Worm (Caenorhabditis elegans) whole organism, late embryonic: ENCODE data around the gene pir-1.

Experiments used
- C08G9.2 ChIP-seq: sonication (generic microtip); optimal IDR thresholded peaks from 2 replicates; lab custom pipeline; 2016; ENCODE audit warnings: mild to moderate bottlenecking, missing genetic modification characterization, moderate library complexity, missing compliant biosample characterization
- C38D4.7 ChIP-seq: fragments of 200-800 bp; sonication (Bioruptor generic); optimal IDR thresholded peaks from 2 replicates; lab custom pipeline; 2018; ENCODE audit warnings: mild to moderate bottlenecking, missing genetic modification characterization, moderate library complexity, missing compliant biosample characterization
- F13H6.1 ChIP-seq: sonication (generic microtip); optimal IDR thresholded peaks from 2 replicates; lab custom pipeline; 2016; ENCODE audit warnings: missing genetic modification characterization, missing compliant biosample characterization
- Y22D7AL.16 ChIP-seq: sonication (generic microtip); optimal IDR thresholded peaks from 2 replicates; lab custom pipeline; 2016; ENCODE audit warnings: missing genetic modification characterization, missing compliant biosample characterization
- ama-1 ChIP-seq: fragments of 150-350 bp; optimal IDR thresholded peaks from 2 replicates; lab custom pipeline; 2014
- ceh-22 ChIP-seq: sonication (generic microtip); optimal IDR thresholded peaks from 2 replicates; lab custom pipeline; 2017; ENCODE audit warnings: missing biosample characterization, missing genetic modification characterization
- ceh-24 ChIP-seq: sonication (generic microtip); optimal IDR thresholded peaks from 2 replicates; lab custom pipeline; 2016; ENCODE audit warnings: mild to moderate bottlenecking, missing genetic modification characterization, missing compliant biosample characterization
- ceh-30 ChIP-seq: fragments of 150-350 bp; optimal IDR thresholded peaks from 2 replicates; lab custom pipeline; 2014; ENCODE audit warnings: missing biosample characterization, missing genetic modification characterization
- ceh-31 ChIP-seq: sonication (generic microtip); optimal IDR thresholded peaks from 2 replicates; lab custom pipeline; 2016; ENCODE audit warnings: missing genetic modification characterization, missing compliant biosample characterization
- ceh-48 ChIP-seq: sonication (generic microtip); optimal IDR thresholded peaks from 2 replicates; lab custom pipeline; 2016; ENCODE audit warnings: missing genetic modification characterization, inconsistent platforms, missing compliant biosample characterization
- elt-2 ChIP-seq: sonication (generic microtip); optimal IDR thresholded peaks from 2 replicates; lab custom pipeline; 2016; ENCODE audit warnings: missing genetic modification reagents, missing genetic modification characterization, missing compliant biosample characterization
- ets-4 ChIP-seq: sonication (generic microtip); optimal IDR thresholded peaks from 2 replicates; lab custom pipeline; 2016; ENCODE audit warnings: missing genetic modification characterization, missing compliant biosample characterization
- fax-1 ChIP-seq: sonication (generic microtip); optimal IDR thresholded peaks from 2 replicates; lab custom pipeline; 2016; ENCODE audit warnings: missing genotype, missing genetic modification characterization, missing compliant biosample characterization
- fkh-6 ChIP-seq: sonication (generic microtip); optimal IDR thresholded peaks from 2 replicates; lab custom pipeline; 2016; ENCODE audit warnings: missing genetic modification characterization, missing compliant biosample characterization
- gmeb-2 ChIP-seq: sonication (generic microtip); optimal IDR thresholded peaks from 2 replicates; lab custom pipeline; 2016; ENCODE audit warnings: missing genetic modification characterization, inconsistent platforms, missing compliant biosample characterization
- hlh-13 ChIP-seq: fragments of 200-800 bp; sonication (Bioruptor generic); optimal IDR thresholded peaks from 2 replicates; lab custom pipeline; 2018; ENCODE audit warnings: mild to moderate bottlenecking, missing genetic modification characterization, missing compliant biosample characterization
- hlh-6 ChIP-seq: sonication (generic microtip); optimal IDR thresholded peaks from 2 replicates; lab custom pipeline; 2016; ENCODE audit warnings: missing genotype, missing genetic modification characterization, missing compliant biosample characterization
- hlh-8 ChIP-seq: sonication (generic microtip); optimal IDR thresholded peaks from 2 replicates; lab custom pipeline; 2016; ENCODE audit warnings: missing genotype, missing genetic modification characterization, missing compliant biosample characterization
- lim-6 ChIP-seq: sonication (generic microtip); optimal IDR thresholded peaks from 2 replicates; lab custom pipeline; 2016; ENCODE audit warnings: missing genetic modification characterization, missing compliant biosample characterization
- mec-3 ChIP-seq: sonication (generic microtip); optimal IDR thresholded peaks from 2 replicates; lab custom pipeline; 2016; ENCODE audit warnings: borderline replicate concordance, missing genetic modification characterization, missing compliant biosample characterization
- nhr-11 ChIP-seq: fragments of 150-350 bp; optimal IDR thresholded peaks from 2 replicates; lab custom pipeline; 2014; ENCODE audit warnings: missing biosample characterization, missing genetic modification characterization
- nhr-232 ChIP-seq: sonication (generic microtip); optimal IDR thresholded peaks from 2 replicates; lab custom pipeline; 2016; ENCODE audit warnings: missing genetic modification characterization, missing compliant biosample characterization
- npax-4 ChIP-seq: sonication (generic microtip); optimal IDR thresholded peaks from 2 replicates; lab custom pipeline; 2016; ENCODE audit warnings: missing genetic modification characterization, missing compliant biosample characterization
- odd-2 ChIP-seq: sonication (generic microtip); optimal IDR thresholded peaks from 2 replicates; lab custom pipeline; 2017; ENCODE audit warnings: antibody characterized with exemption, mild to moderate bottlenecking, missing genetic modification characterization, missing compliant biosample characterization
- pag-3 ChIP-seq: sonication (generic microtip); optimal IDR thresholded peaks from 2 replicates; lab custom pipeline; 2016; ENCODE audit warnings: missing compliant biosample characterization, missing genetic modification characterization, borderline replicate concordance
- pax-1 ChIP-seq: fragments of 150-350 bp; optimal IDR thresholded peaks from 2 replicates; lab custom pipeline; 2014; ENCODE audit warnings: missing biosample characterization, missing genetic modification characterization
- pha-2 ChIP-seq: sonication (generic microtip); optimal IDR thresholded peaks from 2 replicates; lab custom pipeline; 2017; ENCODE audit warnings: mild to moderate bottlenecking, missing genetic modification characterization, missing compliant biosample characterization
- pha-4 ChIP-seq: fragments of 150-350 bp; optimal IDR thresholded peaks from 2 replicates; lab custom pipeline; 2018; ENCODE audit warnings: missing biosample characterization, missing genetic modification reagents, missing genetic modification characterization
- pqm-1 ChIP-seq: sonication (generic microtip); optimal IDR thresholded peaks from 2 replicates; lab custom pipeline; 2016; ENCODE audit warnings: missing genetic modification characterization, missing compliant biosample characterization
- ref-2 ChIP-seq: sonication (generic microtip); optimal IDR thresholded peaks from 2 replicates; lab custom pipeline; 2016; ENCODE audit warnings: missing genetic modification characterization, missing compliant biosample characterization
- sox-2 ChIP-seq: fragments of 200-800 bp; sonication (Bioruptor generic); IDR thresholded peaks from 2 replicates; pipeline ENCODE4 v1.3.6; 2022; ENCODE audit warnings: missing genetic modification reagents, missing genetic modification characterization, missing compliant biosample characterization
- ttx-3 ChIP-seq: sonication (generic microtip); optimal IDR thresholded peaks from 2 replicates; lab custom pipeline; 2016; ENCODE audit warnings: missing genetic modification reagents, missing genetic modification characterization, missing compliant biosample characterization
- unc-3 ChIP-seq, 2 experiments: fragments of 200-800 bp in 1 of 2; sonication (Bioruptor generic) in 1 of 2; sonication (generic microtip) in 1 of 2; conservative IDR thresholded peaks in 1 of 2; optimal IDR thresholded peaks in 1 of 2; 2 replicates each; pipeline versions ENCODE4 v1.3.6 to Lab custom; 2016 to 2022; ENCODE audit warnings: missing compliant biosample characterization in 2 of 2, missing genetic modification characterization in 2 of 2, missing genetic modification reagents in 1 of 2
- zip-5 ChIP-seq: sonication (generic microtip); optimal IDR thresholded peaks from 2 replicates; lab custom pipeline; 2016; ENCODE audit warnings: missing genetic modification characterization, missing compliant biosample characterization
- ztf-16 ChIP-seq: sonication (generic microtip); optimal IDR thresholded peaks from 2 replicates; lab custom pipeline; 2017; ENCODE audit warnings: missing genetic modification characterization, missing compliant biosample characterization

Gene pir-1

ce11 chrII:9181155-9181554 lies 4.1 kb downstream of the pir-1 start:
- peak; percentile 62 for TF ChIP-seq elt-2 (tag; lab: Kevin White, UChicago)
- TF ChIP-seq zip-5 (tag; lab: Kevin White, UChicago) = no peak
- no peak for TF ChIP-seq fax-1
- TF ChIP-seq pqm-1 (tag; lab: Kevin White, UChicago) = no peak

DNA sequence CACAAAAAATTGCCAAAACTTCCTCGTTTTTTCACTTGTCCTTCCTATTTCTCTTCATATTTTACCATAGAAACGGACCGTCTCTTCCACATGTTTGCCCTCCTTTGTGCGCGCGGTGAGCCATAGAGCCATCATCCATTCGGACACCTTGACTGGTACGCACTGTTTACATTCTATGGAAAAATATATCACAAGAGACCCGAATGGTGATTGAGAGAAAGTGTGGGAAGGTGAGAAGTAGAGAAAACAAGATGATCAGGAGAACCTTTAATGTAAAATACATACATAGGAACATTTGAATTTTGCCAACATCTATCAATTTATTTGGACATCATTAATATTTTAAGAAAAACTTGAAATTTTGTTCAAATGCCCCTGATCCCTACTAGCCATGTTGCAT lies 8.8 kb downstream of the pir-1 start:
- TF ChIP-seq ama-1 = no peak
- no peak for TF ChIP-seq hlh-13
- TF ChIP-seq npax-4 (tag; lab: Kevin White, UChicago) = no peak
- TF ChIP-seq C08G9.2 (tag; lab: Kevin White, UChicago) = no peak
- no peak for TF ChIP-seq pha-2 (tag; lab: Kevin White, UChicago)
- TF ChIP-seq ceh-24 = no peak
- no peak for TF ChIP-seq lim-6 (tag; lab: Kevin White, UChicago)
- TF ChIP-seq ceh-22 (tag; lab: Kevin White, UChicago) = no peak

- no peak for TF ChIP-seq sox-2 (GFP tag; lab: Robert Waterston, UW)
- TF ChIP-seq gmeb-2 = no peak
- TF ChIP-seq elt-2 (tag; lab: Kevin White, UChicago) = no peak
- no peak for TF ChIP-seq ets-4 (tag; lab: Kevin White, UChicago)
- no peak for TF ChIP-seq ceh-24
- no peak for TF ChIP-seq lim-6 (tag; lab: Kevin White, UChicago)
- TF ChIP-seq nhr-232 (tag; lab: Kevin White, UChicago) = no peak
- no peak for TF ChIP-seq hlh-13
- no peak for TF ChIP-seq pqm-1 (tag; lab: Kevin White, UChicago)
- TF ChIP-seq F13H6.1 (tag; lab: Kevin White, UChicago) = no peak
- TF ChIP-seq pha-2 (tag; lab: Kevin White, UChicago) = no peak
- TF ChIP-seq pax-1 (tag; lab: Kevin White, UChicago) = no peak
- TF ChIP-seq ceh-31 (tag; lab: Kevin White, UChicago) = no peak
- TF ChIP-seq pha-4 (tag; lab: Kevin White, UChicago) = no peak
- TF ChIP-seq hlh-6 (tag; lab: Kevin White, UChicago) = no peak
- no peak for TF ChIP-seq zip-5 (tag; lab: Kevin White, UChicago)
- no peak for TF ChIP-seq unc-3 (GFP tag; conservative IDR thresholded peaks at IDR 0.05; lab: Robert Waterston, UW)
- TF ChIP-seq unc-3 (tag; optimal IDR thresholded peaks at IDR 0.05; lab: Kevin White, UChicago) = no peak
- TF ChIP-seq ceh-30 (tag; lab: Kevin White, UChicago) = no peak
- TF ChIP-seq odd-2 (tag; lab: Kevin White, UChicago) = no peak
- no peak for TF ChIP-seq ceh-48 (tag; lab: Kevin White, UChicago)
These were observed 11.3 kb downstream of the pir-1 start, which contains the start of gene sym-2 for ce11 chrII:9188380-9188779. Gene sym-2, minus strand, starts transcription at chrII:9188480.

- TF ChIP-seq C38D4.7 (GFP tag; lab: Kevin White, UChicago) = no peak
- TF ChIP-seq mec-3 (tag; lab: Kevin White, UChicago) = no peak
- no peak for TF ChIP-seq unc-3 (GFP tag; conservative IDR thresholded peaks at IDR 0.05; lab: Robert Waterston, UW)
- TF ChIP-seq unc-3 (tag; optimal IDR thresholded peaks at IDR 0.05; lab: Kevin White, UChicago) = no peak
These were observed 12.5 kb downstream of the pir-1 start for ce11 chrII:9189648-9190047.

DNA sequence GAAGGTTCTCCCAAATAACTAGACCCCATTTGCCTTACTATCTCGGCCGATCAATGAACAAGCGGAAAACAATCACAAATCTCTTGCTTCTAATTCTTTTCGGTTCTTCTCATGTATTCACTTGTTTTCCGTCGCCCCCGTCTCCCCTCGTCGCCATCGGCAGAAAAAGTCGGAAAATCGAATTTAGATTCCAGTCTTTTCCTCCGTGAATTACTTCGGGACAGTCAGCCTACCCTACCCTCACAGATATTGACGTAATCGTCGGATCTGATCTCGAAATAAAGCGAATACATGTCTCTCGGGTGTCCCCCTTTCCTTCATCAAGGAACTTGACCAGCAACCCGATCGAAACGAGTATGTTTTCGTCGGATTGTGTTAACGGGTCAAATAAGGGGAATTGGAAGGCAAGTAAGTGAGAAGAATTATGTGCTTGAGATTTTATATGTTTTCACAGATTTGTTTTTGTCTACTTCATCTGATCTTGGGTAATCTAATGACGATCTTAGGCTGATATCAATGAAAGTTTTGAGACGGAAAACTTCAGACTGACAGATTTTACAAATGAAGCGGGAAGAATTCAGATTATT lies 13.5 kb downstream of the pir-1 start:
- no peak for TF ChIP-seq ceh-22 (tag; lab: Kevin White, UChicago)
- no peak for TF ChIP-seq nhr-11
- TF ChIP-seq pag-3 = no peak
- no peak for TF ChIP-seq ttx-3 (tag; lab: Kevin White, UChicago)
- TF ChIP-seq ref-2 = no peak
- no peak for TF ChIP-seq ztf-16 (tag; lab: Kevin White, UChicago)
- TF ChIP-seq pha-4 (tag; lab: Kevin White, UChicago) = no peak
- TF ChIP-seq fkh-6 (tag; lab: Kevin White, UChicago) = no peak
- TF ChIP-seq pqm-1 (tag; lab: Kevin White, UChicago) = no peak
- TF ChIP-seq npax-4 (tag; lab: Kevin White, UChicago) = no peak
- no peak for TF ChIP-seq Y22D7AL.16 (tag; lab: Kevin White, UChicago)
- TF ChIP-seq hlh-8 (tag; lab: Kevin White, UChicago) = no peak
- TF ChIP-seq hlh-13 = no peak
- no peak for TF ChIP-seq F13H6.1 (tag; lab: Kevin White, UChicago)
